Worm (Caenorhabditis elegans) whole organism, mixed stage, embryonic: ENCODE data around the gene M176.16.

Source experiments
- elt-1 ChIP-seq: sonication (generic microtip); optimal IDR thresholded peaks from 2 replicates; lab custom pipeline; 2017; ENCODE audit warnings: missing genetic modification characterization, mild to moderate bottlenecking, missing compliant biosample characterization, antibody characterized with exemption, moderate library complexity, borderline replicate concordance; ENCODE audit not compliant: insufficient read depth
- elt-3 ChIP-seq: fragments of 150-350 bp; optimal IDR thresholded peaks from 2 replicates; lab custom pipeline; 2014; ENCODE audit warnings: missing biosample characterization, missing genetic modification characterization
- lin-13 ChIP-seq: fragments of 150-350 bp; optimal IDR thresholded peaks from 2 replicates; lab custom pipeline; 2014; ENCODE audit warnings: missing biosample characterization, missing genetic modification characterization
- nhr-12 ChIP-seq: fragments of 150-350 bp; optimal IDR thresholded peaks from 2 replicates; lab custom pipeline; 2014; ENCODE audit warnings: missing biosample characterization, missing genetic modification characterization
- nhr-28 ChIP-seq: fragments of 150-350 bp; optimal IDR thresholded peaks from 2 replicates; lab custom pipeline; 2014; ENCODE audit warnings: missing biosample characterization, missing genetic modification characterization
- sptf-1 ChIP-seq: sonication (generic microtip); optimal IDR thresholded peaks from 2 replicates; lab custom pipeline; 2017; ENCODE audit warnings: mild to moderate bottlenecking, missing genetic modification characterization, moderate library complexity, missing compliant biosample characterization
- unc-62 ChIP-seq: fragments of 150-350 bp; optimal IDR thresholded peaks from 2 replicates; lab custom pipeline; 2014; ENCODE audit warnings: missing biosample characterization, missing genetic modification reagents, missing genetic modification characterization
- ztf-11 ChIP-seq: fragments of 150-350 bp; optimal IDR thresholded peaks from 2 replicates; lab custom pipeline; 2014; ENCODE audit warnings: missing biosample characterization, missing genetic modification characterization

ce11 chrII:9372991-9373390 lies 45.3 kb upstream of the M176.16 start, which contains the start of gene C06C3.4:
- TF ChIP-seq ztf-11 (no peak), elt-3 (tag; lab: Kevin White, UChicago) (no peak), nhr-12 (tag; lab: Kevin White, UChicago) (no peak), elt-1 (tag; lab: Kevin White, UChicago) (no peak), lin-13 (tag; lab: Kevin White, UChicago) (no peak), unc-62 (no peak), nhr-28 (tag; lab: Kevin White, UChicago) (no peak), sptf-1 (tag; lab: Kevin White, UChicago) (no peak)
